Fruit fly (Drosophila melanogaster): ENCODE measurements around the gene CCT4.

CCT4 gene

DNA sequence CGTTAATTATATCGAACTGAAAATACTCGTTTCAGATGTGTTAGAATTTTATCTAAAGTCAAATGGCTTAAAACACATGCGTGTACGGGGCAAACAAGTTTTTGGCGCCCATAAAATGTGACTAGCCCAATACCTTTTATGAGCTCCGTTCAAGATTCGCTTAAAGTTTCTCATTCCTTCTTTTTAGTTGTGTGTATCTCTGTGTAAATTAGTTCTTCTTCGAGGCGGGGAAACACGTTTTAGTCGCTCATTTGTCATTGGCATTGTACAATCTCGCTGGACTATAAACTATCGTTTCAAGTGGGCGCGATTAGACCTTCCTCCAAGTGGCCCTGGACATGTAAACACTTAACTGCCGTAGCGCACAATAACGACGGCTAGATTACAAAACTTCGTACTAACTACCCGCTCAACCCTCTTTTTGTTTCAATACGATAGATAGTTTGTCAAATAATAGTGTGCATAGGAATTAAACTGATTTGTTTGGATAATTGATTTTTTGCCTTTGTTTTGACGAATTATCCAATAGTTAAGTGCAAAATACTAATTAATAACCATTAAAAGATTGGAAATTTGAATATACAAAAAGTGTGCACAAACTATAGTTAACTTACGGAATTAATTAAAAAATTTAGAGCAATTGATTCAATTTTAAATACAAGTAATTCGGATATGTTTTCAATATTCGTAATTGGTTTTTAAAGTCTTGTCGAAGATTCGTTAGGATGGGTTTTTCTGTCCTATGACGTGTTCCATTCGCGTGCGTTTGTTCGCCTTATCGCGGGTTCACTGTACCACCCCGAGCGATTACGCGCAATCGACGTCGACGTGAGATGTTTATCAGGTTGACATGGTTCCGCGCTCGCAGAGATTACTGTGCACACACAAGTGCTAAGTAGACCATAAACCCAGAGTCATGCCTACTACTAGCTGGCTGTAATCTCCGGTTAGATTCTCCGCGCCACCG, 28.0 kb upstream of the CCT4 start (continued):
- TF ChIP-seq ems (GFP tag; optimal IDR thresholded peaks at IDR 0.05) (no peak), fd102C (GFP tag; optimal IDR thresholded peaks at IDR 0.05) (no peak), CG6854 (GFP tag; optimal IDR thresholded peaks at IDR 0.05) (no peak), toy (GFP tag; IDR thresholded peaks at IDR 0.05) (no peak), mirr (GFP tag; optimal IDR thresholded peaks at IDR 0.05) (peak; percentile 92), CG6654 (GFP tag; optimal IDR thresholded peaks at IDR 0.05) (no peak), mld (GFP tag; IDR thresholded peaks at IDR 0.05; ENCODE audit: partially characterized antibody) (no peak), nom (GFP tag; optimal IDR thresholded peaks at IDR 0.05) (no peak), sima (GFP tag; optimal IDR thresholded peaks at IDR 0.05) (no peak), Hr39 (optimal IDR thresholded peaks at IDR 0.05) (no peak), CG15696 (tag; optimal IDR thresholded peaks at IDR 0.05) (peak; percentile 25), crp (GFP tag; optimal IDR thresholded peaks at IDR 0.05) (no peak), pho (GFP tag; optimal IDR thresholded peaks at IDR 0.05) (peak; percentile 21), bcd (GFP tag; optimal IDR thresholded peaks at IDR 0.05) (peak; percentile 57), CG8359 (GFP tag; optimal IDR thresholded peaks at IDR 0.05; ENCODE audit: borderline replicate concordance) (no peak), jing (GFP tag; optimal IDR thresholded peaks at IDR 0.05) (no peak), tgo (GFP tag; IDR thresholded peaks at IDR 0.05) (peak; percentile 60), CG9609 (GFP tag; optimal IDR thresholded peaks at IDR 0.05) (no peak), CG9215 (GFP tag; IDR thresholded peaks at IDR 0.05) (peak; percentile 69), CG3065 (GFP tag; optimal IDR thresholded peaks at IDR 0.05) (no peak), ewg (GFP tag; optimal IDR thresholded peaks at IDR 0.05) (no peak), p53 (GFP tag; optimal IDR thresholded peaks at IDR 0.05) (no peak), CG15073 (GFP tag; optimal IDR thresholded peaks at IDR 0.05) (no peak), CG2889 (GFP tag; IDR thresholded peaks at IDR 0.05) (no peak), Hand (GFP tag; optimal IDR thresholded peaks at IDR 0.05) (no peak), CG17612 (GFP tag; IDR thresholded peaks at IDR 0.05) (0 out of 2 replicates have a peak, but pooled peaks have one; percentile 9), nerfin-1 (tag; optimal IDR thresholded peaks at IDR 0.05) (peak; percentile 38), pfk (GFP tag; optimal IDR thresholded peaks at IDR 0.05) (no peak), CG12942 (GFP tag; optimal IDR thresholded peaks at IDR 0.05) (no peak), tna (GFP tag; IDR thresholded peaks at IDR 0.05; ENCODE audit: partially characterized antibody) (no peak), tup (GFP tag; optimal IDR thresholded peaks at IDR 0.05) (no peak), CG12155 (GFP tag; optimal IDR thresholded peaks at IDR 0.05) (no peak), CG14014 (GFP tag; IDR thresholded peaks at IDR 0.05) (peak; percentile 59), Lim3 (GFP tag; IDR thresholded peaks at IDR 0.05) (no peak), twi (tag; optimal IDR thresholded peaks at IDR 0.05) (no peak), en (GFP tag; optimal IDR thresholded peaks at IDR 0.05) (no peak), bab2 (GFP tag; optimal IDR thresholded peaks at IDR 0.05) (peak; percentile 10), HLH54F (GFP tag; optimal IDR thresholded peaks at IDR 0.05) (peak; percentile 27), MESR4 (GFP tag; optimal IDR thresholded peaks at IDR 0.05) (no peak), ATbp (GFP tag; optimal IDR thresholded peaks at IDR 0.05) (peak; percentile 20), CG2712 (tag; optimal IDR thresholded peaks at IDR 0.05) (peak; percentile 65), CG30403 (GFP tag; optimal IDR thresholded peaks at IDR 0.05) (peak; percentile 21), eyg (GFP tag; optimal IDR thresholded peaks at IDR 0.05) (no peak), dysf (GFP tag; IDR thresholded peaks at IDR 0.05) (peak; percentile 58; the same call in 2 of the 3 replicates), CG15601 (tag; optimal IDR thresholded peaks at IDR 0.05) (peak; percentile 19), NC2α (GFP tag; optimal IDR thresholded peaks at IDR 0.05) (no peak), Lpt (GFP tag; optimal IDR thresholded peaks at IDR 0.05) (no peak), CG4707 (GFP tag; optimal IDR thresholded peaks at IDR 0.05) (no peak), Deaf1 (tag; optimal IDR thresholded peaks at IDR 0.05) (peak; percentile 35)

Measured in whole organism, embryonic.